Worm (Caenorhabditis elegans): Measurements from ENCODE around the gene frm-7.

The frm-7 gene

ce11 chrV:12307011-12307540 is 4.8 kb downstream of the frm-7 start, which contains the start of gene srg-45:
Gene srg-45 (plus strand): TSS chrV:12307490.
- TF ChIP-seq ceh-6 (GFP tag; optimal IDR thresholded peaks at IDR 0.05) (no peak), hlh-30 (tag; optimal IDR thresholded peaks at IDR 0.05; ENCODE audit: insufficient read depth) (no peak)

ce11 chrV:12310256-12310655 is 8.0 kb downstream of the frm-7 start, which contains the start of gene hpo-30:
Gene hpo-30 (minus strand): TSS chrV:12310356.
- no peak for TF ChIP-seq fkh-10 (GFP tag; optimal IDR thresholded peaks at IDR 0.05)
- TF ChIP-seq ceh-6 (GFP tag; optimal IDR thresholded peaks at IDR 0.05): no peak
- TF ChIP-seq pha-2 (tag; optimal IDR thresholded peaks at IDR 0.05): no peak
- no peak for TF ChIP-seq ceh-2 (tag; optimal IDR thresholded peaks at IDR 0.05)
- no peak for TF ChIP-seq syd-9 (tag; optimal IDR thresholded peaks at IDR 0.05)
- TF ChIP-seq unc-3 (GFP tag; conservative IDR thresholded peaks at IDR 0.05): no peak
- TF ChIP-seq unc-3 (tag; optimal IDR thresholded peaks at IDR 0.05): no peak
- no peak for TF ChIP-seq Y22D7AL.16 (tag; optimal IDR thresholded peaks at IDR 0.05)
- TF ChIP-seq unc-42 (tag; optimal IDR thresholded peaks at IDR 0.05): no peak
- TF ChIP-seq T23F11.4 (GFP tag; optimal IDR thresholded peaks at IDR 0.05): no peak
- no peak for TF ChIP-seq pag-3 (tag; optimal IDR thresholded peaks at IDR 0.05; ENCODE audit: borderline replicate concordance)
- no peak for TF ChIP-seq C38D4.7 (GFP tag; optimal IDR thresholded peaks at IDR 0.05)
- no peak for TF ChIP-seq ceh-14 (tag; optimal IDR thresholded peaks at IDR 0.05)
- no peak for TF ChIP-seq tbx-7 (tag; optimal IDR thresholded peaks at IDR 0.05)
- TF ChIP-seq pros-1 (tag; optimal IDR thresholded peaks at IDR 0.05): no peak
- no peak for TF ChIP-seq K02D7.2 (tag; optimal IDR thresholded peaks at IDR 0.05)

DNA sequence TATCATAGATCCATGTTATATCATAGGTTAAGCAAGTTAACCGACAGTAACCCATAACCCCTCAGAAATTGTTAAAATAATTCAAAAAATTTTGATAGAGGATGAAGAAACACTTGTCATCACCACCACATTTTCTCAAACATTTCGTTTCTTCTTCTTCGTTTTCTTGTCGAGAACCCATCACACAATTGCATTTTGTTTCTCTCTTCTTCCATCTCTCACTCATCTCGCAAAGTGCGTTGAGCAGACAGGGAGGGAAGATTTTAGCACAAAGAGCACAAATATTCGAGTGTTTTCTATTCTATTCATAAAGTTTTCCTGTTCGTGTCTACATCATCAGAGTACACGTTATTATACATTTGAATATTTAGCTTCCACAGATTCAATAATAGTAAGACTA is 12.1 kb downstream of the frm-7 start:
- TF ChIP-seq unc-42 (tag; optimal IDR thresholded peaks at IDR 0.05) (peak; percentile 59), ceh-6 (GFP tag; optimal IDR thresholded peaks at IDR 0.05) (no peak), fkh-10 (GFP tag; optimal IDR thresholded peaks at IDR 0.05) (no peak), rnt-1 (tag; optimal IDR thresholded peaks at IDR 0.05) (no peak), tbx-2 (tag; optimal IDR thresholded peaks at IDR 0.05) (no peak)

- TF ChIP-seq ama-1 (optimal IDR thresholded peaks at IDR 0.05) (no peak), sdc-2 (tag; optimal IDR thresholded peaks at IDR 0.05) (no peak), hlh-8 (tag; optimal IDR thresholded peaks at IDR 0.05) (no peak), hlh-15 (tag; optimal IDR thresholded peaks at IDR 0.05) (no peak), hlh-30 (tag; optimal IDR thresholded peaks at IDR 0.05; ENCODE audit: insufficient read depth) (no peak), hlh-6 (tag; optimal IDR thresholded peaks at IDR 0.05) (no peak), ceh-18 (tag; optimal IDR thresholded peaks at IDR 0.05) (no peak), ceh-31 (tag; optimal IDR thresholded peaks at IDR 0.05) (no peak)
Measured at ce11 chrV:12316076-12316475, 13.8 kb downstream of the frm-7 start.

- no peak for TF ChIP-seq fkh-10 (GFP tag; optimal IDR thresholded peaks at IDR 0.05)
- TF ChIP-seq eyg-1 (tag; optimal IDR thresholded peaks at IDR 0.05): no peak
- no peak for TF ChIP-seq hlh-30 (tag; optimal IDR thresholded peaks at IDR 0.05; ENCODE audit: insufficient read depth)
- no peak for TF ChIP-seq elt-2 (tag; optimal IDR thresholded peaks at IDR 0.05)
- TF ChIP-seq pax-1 (tag; optimal IDR thresholded peaks at IDR 0.05): no peak
- no peak for TF ChIP-seq che-1 (tag; optimal IDR thresholded peaks at IDR 0.05)
- TF ChIP-seq K02D7.2 (tag; optimal IDR thresholded peaks at IDR 0.05): no peak
- no peak for TF ChIP-seq syd-9 (tag; optimal IDR thresholded peaks at IDR 0.05)
- TF ChIP-seq pha-4 (tag; optimal IDR thresholded peaks at IDR 0.05): no peak
- TF ChIP-seq ceh-22 (tag; optimal IDR thresholded peaks at IDR 0.05): no peak
- TF ChIP-seq ttx-3 (tag; optimal IDR thresholded peaks at IDR 0.05): no peak
- no peak for TF ChIP-seq sox-4 (tag; optimal IDR thresholded peaks at IDR 0.05)
- TF ChIP-seq K09A11.1 (tag; optimal IDR thresholded peaks at IDR 0.05; ENCODE audit: insufficient read depth): no peak
- TF ChIP-seq dmd-4 (tag; optimal IDR thresholded peaks at IDR 0.05; ENCODE audit: borderline replicate concordance): no peak
- no peak for TF ChIP-seq hlh-6 (tag; optimal IDR thresholded peaks at IDR 0.05)
- no peak for TF ChIP-seq ets-4 (tag; optimal IDR thresholded peaks at IDR 0.05)
Measured at ce11 chrV:12317080-12317479, 14.8 kb downstream of the frm-7 start, which contains the start of gene R04F11.3. Gene R04F11.3 (minus strand): TSS chrV:12317180.
